Worm (Caenorhabditis elegans) whole organism, L1 larva: ENCODE measurements around the gene nhr-1.

Experiments
- C04F5.9 ChIP-seq: sonication (generic microtip); optimal IDR thresholded peaks from 2 replicates; lab custom pipeline; 2016; ENCODE audit warnings: missing genetic modification characterization, missing compliant biosample characterization
- C16A3.4 ChIP-seq: fragments of 150-350 bp; optimal IDR thresholded peaks from 2 replicates; lab custom pipeline; 2014; ENCODE audit warnings: missing biosample characterization, missing genetic modification characterization
- C34B4.2 ChIP-seq: sonication (generic microtip); optimal IDR thresholded peaks from 2 replicates; lab custom pipeline; 2017; ENCODE audit warnings: mild to moderate bottlenecking, missing genetic modification characterization, missing compliant biosample characterization
- F16B12.6 ChIP-seq: fragments of 150-350 bp; optimal IDR thresholded peaks from 2 replicates; lab custom pipeline; 2014; ENCODE audit warnings: missing biosample characterization, missing genetic modification characterization
- aha-1 ChIP-seq: fragments of 150-350 bp; optimal IDR thresholded peaks from 2 replicates; lab custom pipeline; 2014; ENCODE audit warnings: missing biosample characterization, missing genetic modification characterization
- alr-1 ChIP-seq: fragments of 200-800 bp; sonication (Bioruptor generic); optimal IDR thresholded peaks from 2 replicates; lab custom pipeline; 2018; ENCODE audit warnings: borderline replicate concordance, mild to moderate bottlenecking, missing genetic modification characterization, missing compliant biosample characterization
- aly-2 ChIP-seq: fragments of 150-350 bp; optimal IDR thresholded peaks from 2 replicates; lab custom pipeline; 2014; ENCODE audit warnings: missing biosample characterization, missing genetic modification characterization
- ama-1 ChIP-seq: fragments of 150-350 bp; optimal IDR thresholded peaks from 2 replicates; lab custom pipeline; 2014
- blmp-1 ChIP-seq: fragments of 150-350 bp; optimal IDR thresholded peaks from 2 replicates; lab custom pipeline; 2014; ENCODE audit warnings: missing biosample characterization, missing genetic modification characterization
- ceh-63 ChIP-seq: fragments of 200-800 bp; sonication (Bioruptor generic); optimal IDR thresholded peaks from 2 replicates; lab custom pipeline; 2018; ENCODE audit warnings: mild to moderate bottlenecking, missing genetic modification characterization, missing compliant biosample characterization
- ceh-88 ChIP-seq: fragments of 200-800 bp; sonication (Bioruptor generic); IDR thresholded peaks from 2 replicates; pipeline ENCODE4 v1.3.6; 2022; ENCODE audit warnings: missing genetic modification characterization, missing compliant biosample characterization
- dsc-1 ChIP-seq: sonication (generic microtip); optimal IDR thresholded peaks from 2 replicates; lab custom pipeline; 2016; ENCODE audit warnings: mild to moderate bottlenecking, missing genetic modification characterization, missing compliant biosample characterization
- efl-1 ChIP-seq, 4 experiments: fragments of 150-350 bp; optimal IDR thresholded peaks in 3 of 4; peaks in 1 of 4; 1 replicate in 1 of 4; 2 replicates in 3 of 4; lab custom pipeline; 2014; ENCODE audit warnings: missing biosample characterization in 2 of 4, missing genetic modification characterization in 2 of 4, missing genetic modification reagents in 2 of 4
- egl-13 ChIP-seq: sonication (generic microtip); optimal IDR thresholded peaks from 2 replicates; lab custom pipeline; 2016; ENCODE audit warnings: missing genotype, missing genetic modification reagents, missing genetic modification characterization, missing compliant biosample characterization
- elt-2 ChIP-seq: sonication (generic microtip); optimal IDR thresholded peaks from 2 replicates; lab custom pipeline; 2016; ENCODE audit warnings: missing genetic modification characterization, mild to moderate bottlenecking, inconsistent platforms, missing compliant biosample characterization, missing genetic modification reagents
- elt-3 ChIP-seq, 6 experiments: fragments of 150-350 bp in 1 of 6; sonication (generic microtip); optimal IDR thresholded peaks; 2 replicates each; lab custom pipeline; 2017 to 2018; ENCODE audit warnings: missing biosample characterization in 6 of 6, missing genetic modification characterization in 6 of 6, inconsistent platforms in 1 of 6
- fkh-10 ChIP-seq: sonication (generic microtip); optimal IDR thresholded peaks from 2 replicates; lab custom pipeline; 2017; ENCODE audit warnings: missing biosample characterization, missing genetic modification reagents, missing genetic modification characterization
- fkh-8 ChIP-seq: sonication (generic microtip); optimal IDR thresholded peaks from 2 replicates; lab custom pipeline; 2016; ENCODE audit warnings: mild to moderate bottlenecking, missing genetic modification characterization, missing compliant biosample characterization
- hlh-4 ChIP-seq: sonication (generic microtip); optimal IDR thresholded peaks from 2 replicates; lab custom pipeline; 2016; ENCODE audit warnings: mild to moderate bottlenecking, missing genetic modification characterization, missing compliant biosample characterization
- hpl-2 ChIP-seq: fragments of 150-350 bp; optimal IDR thresholded peaks from 2 replicates; lab custom pipeline; 2014; ENCODE audit warnings: missing biosample characterization, missing genetic modification reagents, missing genetic modification characterization
- irx-1 ChIP-seq: sonication (generic microtip); optimal IDR thresholded peaks from 2 replicates; lab custom pipeline; 2016; ENCODE audit warnings: missing genetic modification characterization, missing compliant biosample characterization
- lin-13 ChIP-seq: fragments of 150-350 bp; optimal IDR thresholded peaks from 2 replicates; lab custom pipeline; 2014; ENCODE audit warnings: missing biosample characterization, missing genetic modification reagents, missing genetic modification characterization
- lin-14 ChIP-seq: fragments of 200-800 bp; sonication (Bioruptor generic); optimal IDR thresholded peaks from 2 replicates; lab custom pipeline; 2018; ENCODE audit warnings: mild to moderate bottlenecking, missing genetic modification characterization, moderate library complexity, missing compliant biosample characterization
- lin-15B ChIP-seq: fragments of 150-350 bp; sonication (generic microtip); optimal IDR thresholded peaks from 3 replicates; lab custom pipeline; 2014; ENCODE audit warnings: missing biosample characterization, missing genetic modification characterization
- lin-35 ChIP-seq, 2 experiments: fragments of 150-350 bp; optimal IDR thresholded peaks; 2 replicates each; lab custom pipeline; 2014; ENCODE audit warnings: missing biosample characterization in 2 of 2, missing genetic modification characterization in 2 of 2, missing genetic modification reagents in 2 of 2
- lin-39 ChIP-seq: fragments of 150-350 bp; optimal IDR thresholded peaks from 2 replicates; lab custom pipeline; 2014; ENCODE audit warnings: missing biosample characterization, missing genetic modification reagents, missing genetic modification characterization
- lsy-2 ChIP-seq, 2 experiments: fragments of 150-350 bp; optimal IDR thresholded peaks; 2 replicates each; lab custom pipeline; 2014; ENCODE audit warnings: missing biosample characterization in 2 of 2, missing genetic modification characterization in 2 of 2
- mab-9 ChIP-seq: fragments of 200-800 bp; sonication (Bioruptor generic); IDR thresholded peaks from 2 replicates; pipeline ENCODE4 v1.3.6; 2022; ENCODE audit warnings: missing genetic modification reagents, missing genetic modification characterization, missing compliant biosample characterization
- mdl-1 ChIP-seq, 2 experiments: fragments of 150-350 bp; optimal IDR thresholded peaks; 2 replicates each; lab custom pipeline; 2014 to 2017; ENCODE audit warnings: missing biosample characterization in 2 of 2, missing genetic modification characterization in 2 of 2, inconsistent platforms in 1 of 2
- mef-2 ChIP-seq: fragments of 150-350 bp; optimal IDR thresholded peaks from 2 replicates; lab custom pipeline; 2014; ENCODE audit warnings: missing biosample characterization, missing genetic modification characterization
- mep-1 ChIP-seq: fragments of 150-350 bp; optimal IDR thresholded peaks from 2 replicates; lab custom pipeline; 2014; ENCODE audit warnings: missing biosample characterization, missing genetic modification characterization
- nhr-19 ChIP-seq: fragments of 200-800 bp; sonication (Bioruptor generic); conservative IDR thresholded peaks from 2 replicates; pipeline ENCODE4 v1.3.6; 2022; ENCODE audit warnings: missing genetic modification characterization, missing compliant biosample characterization
- nhr-20 ChIP-seq: sonication (generic microtip); optimal IDR thresholded peaks from 2 replicates; lab custom pipeline; 2016; ENCODE audit warnings: mild to moderate bottlenecking, missing genetic modification characterization, missing compliant biosample characterization
- nhr-28 ChIP-seq: fragments of 150-350 bp; optimal IDR thresholded peaks from 2 replicates; lab custom pipeline; 2014; ENCODE audit warnings: missing biosample characterization, missing genetic modification characterization
- nhr-47 ChIP-seq: sonication (generic microtip); optimal IDR thresholded peaks from 2 replicates; lab custom pipeline; 2016; ENCODE audit warnings: mild to moderate bottlenecking, missing genetic modification characterization, moderate library complexity, missing compliant biosample characterization
- nhr-71 ChIP-seq: sonication (generic microtip); optimal IDR thresholded peaks from 2 replicates; lab custom pipeline; 2016; ENCODE audit warnings: mild to moderate bottlenecking, missing genetic modification characterization, moderate library complexity, missing compliant biosample characterization
- nhr-85 ChIP-seq: sonication (generic microtip); peaks from one replicate; lab custom pipeline; 2016; ENCODE audit warnings: missing genetic modification characterization, inconsistent platforms, missing compliant biosample characterization
- nhr-90 ChIP-seq: sonication (generic microtip); optimal IDR thresholded peaks from 2 replicates; lab custom pipeline; 2016; ENCODE audit warnings: mild to moderate bottlenecking, missing genetic modification characterization, missing compliant biosample characterization; ENCODE audit not compliant: poor library complexity
- pag-3 ChIP-seq: sonication (generic microtip); optimal IDR thresholded peaks from 2 replicates; lab custom pipeline; 2017; ENCODE audit warnings: missing genetic modification characterization, mild to moderate bottlenecking, missing compliant biosample characterization, antibody characterized with exemption, borderline replicate concordance; ENCODE audit not compliant: insufficient read depth
- pax-3 ChIP-seq: fragments of 200-800 bp; sonication (Bioruptor generic); optimal IDR thresholded peaks from 2 replicates; lab custom pipeline; 2018; ENCODE audit warnings: mild to moderate bottlenecking, missing genetic modification characterization, moderate library complexity, missing compliant biosample characterization
- pqm-1 ChIP-seq: sonication (generic microtip); optimal IDR thresholded peaks from 3 replicates; lab custom pipeline; 2017; ENCODE audit warnings: missing biosample characterization, missing genetic modification characterization
- snu-23 ChIP-seq: sonication (generic microtip); optimal IDR thresholded peaks from 2 replicates; lab custom pipeline; 2016; ENCODE audit warnings: missing genetic modification characterization, missing compliant biosample characterization
- sptf-1 ChIP-seq: fragments of 150-350 bp; optimal IDR thresholded peaks from 2 replicates; lab custom pipeline; 2014; ENCODE audit warnings: missing biosample characterization, missing genetic modification characterization
- sup-37 ChIP-seq: fragments of 200-800 bp; sonication (Bioruptor generic); optimal IDR thresholded peaks from 2 replicates; lab custom pipeline; 2018; ENCODE audit warnings: mild to moderate bottlenecking, missing genetic modification characterization, missing compliant biosample characterization
- swsn-7 ChIP-seq: sonication (generic microtip); optimal IDR thresholded peaks from 2 replicates; lab custom pipeline; 2016; ENCODE audit warnings: missing genetic modification characterization, missing compliant biosample characterization
- tbx-2 ChIP-seq: sonication (generic microtip); optimal IDR thresholded peaks from 2 replicates; lab custom pipeline; 2016; ENCODE audit warnings: missing genetic modification characterization, missing compliant biosample characterization
- tlp-1 ChIP-seq: fragments of 150-350 bp; optimal IDR thresholded peaks from 2 replicates; lab custom pipeline; 2014; ENCODE audit warnings: missing biosample characterization, missing genetic modification characterization
- unc-130 ChIP-seq: fragments of 150-350 bp; optimal IDR thresholded peaks from 2 replicates; lab custom pipeline; 2017; ENCODE audit warnings: missing biosample characterization, missing genetic modification characterization, inconsistent platforms
- unc-30 ChIP-seq: sonication (generic microtip); optimal IDR thresholded peaks from 2 replicates; lab custom pipeline; 2017; ENCODE audit warnings: missing biosample characterization, missing genetic modification characterization
- unc-98 ChIP-seq: fragments of 200-800 bp; sonication (Bioruptor generic); IDR thresholded peaks from 2 replicates; pipeline ENCODE4 v1.3.6; 2022; ENCODE audit warnings: missing genetic modification characterization, missing compliant biosample characterization
- vab-15 ChIP-seq: sonication (generic microtip); optimal IDR thresholded peaks from 2 replicates; lab custom pipeline; 2017; ENCODE audit warnings: missing genotype, mild to moderate bottlenecking, missing genetic modification characterization, missing compliant biosample characterization
- zip-4 ChIP-seq: fragments of 200-800 bp; sonication (Bioruptor generic); optimal IDR thresholded peaks from 2 replicates; lab custom pipeline; 2018; ENCODE audit warnings: mild to moderate bottlenecking, missing genetic modification characterization, moderate library complexity, missing compliant biosample characterization
- ztf-11 ChIP-seq, 2 experiments: sonication (generic microtip); optimal IDR thresholded peaks; 2 replicates each; lab custom pipeline; 2016 to 2017; ENCODE audit warnings: missing genetic modification characterization in 2 of 2, missing biosample characterization in 1 of 2, missing compliant biosample characterization in 1 of 2
- ztf-4 ChIP-seq: fragments of 150-350 bp; optimal IDR thresholded peaks from 2 replicates; lab custom pipeline; 2014; ENCODE audit warnings: missing biosample characterization, missing genetic modification characterization

nhr-1 gene

ce11 chrX:17519476-17519875 is 5.6 kb downstream of the nhr-1 start:
- TF ChIP-seq C34B4.2 (no peak), fkh-8 (tag; lab: Kevin White, UChicago) (no peak), egl-13 (tag; lab: Kevin White, UChicago) (peak; percentile 25), nhr-19 (GFP tag; lab: Robert Waterston, UW) (no peak), lsy-2 (tag; optimal IDR thresholded peaks at IDR 0.05; lab: Kevin White, UChicago) (peak in 1 of 2 experiments; percentile 32), ztf-4 (tag; lab: Kevin White, UChicago) (no peak), dsc-1 (tag; lab: Kevin White, UChicago) (peak; percentile 6), irx-1 (tag; lab: Kevin White, UChicago) (no peak), lin-13 (GFP tag; lab: Kevin White, UChicago) (no peak), mef-2 (tag; lab: Kevin White, UChicago) (no peak), pqm-1 (tag; lab: Kevin White, UChicago) (no peak), nhr-28 (tag; lab: Kevin White, UChicago) (no peak), vab-15 (tag; lab: Kevin White, UChicago) (no peak), mep-1 (peak; percentile 3), lin-35 (GFP tag; optimal IDR thresholded peaks at IDR 0.05; lab: Kevin White, UChicago) (peak in 1 of 2 experiments; percentile 7), fkh-10 (GFP tag; lab: Kevin White, UChicago) (peak; percentile 66), ama-1 (lab: Kevin White, UChicago) (no peak), lin-15B (no peak), hpl-2 (GFP tag; lab: Kevin White, UChicago) (no peak), swsn-7 (tag; lab: Kevin White, UChicago) (peak; percentile 34), efl-1 (optimal IDR thresholded peaks at IDR 0.05; lab: Kevin White, UChicago) (no peak), efl-1 (GFP tag; optimal IDR thresholded peaks at IDR 0.05 in 1 of 2; lab: Kevin White, UChicago) (no peak), alr-1 (tag; lab: Kevin White, UChicago) (no peak), F16B12.6 (no peak), tlp-1 (tag; lab: Kevin White, UChicago) (no peak), unc-30 (tag; lab: Kevin White, UChicago) (no peak), nhr-47 (tag; lab: Kevin White, UChicago) (peak; percentile 44), lin-14 (GFP tag; lab: Kevin White, UChicago) (peak; percentile 85), sptf-1 (tag; lab: Kevin White, UChicago) (no peak), nhr-90 (tag; lab: Kevin White, UChicago) (no peak), pax-3 (no peak), pag-3 (tag; lab: Kevin White, UChicago) (no peak), mdl-1 (tag; optimal IDR thresholded peaks at IDR 0.05; lab: Kevin White, UChicago) (no peak), hlh-4 (tag; lab: Kevin White, UChicago) (no peak), aly-2 (tag; lab: Kevin White, UChicago) (no peak), unc-98 (GFP tag; lab: Robert Waterston, UW) (no peak), nhr-20 (tag; lab: Kevin White, UChicago) (no peak), lin-39 (tag; lab: Kevin White, UChicago) (no peak), zip-4 (GFP tag; lab: Kevin White, UChicago) (no peak), elt-2 (tag; lab: Kevin White, UChicago) (no peak), nhr-71 (tag; lab: Kevin White, UChicago) (peak; percentile 57), C16A3.4 (tag; lab: Kevin White, UChicago) (no peak), ceh-88 (GFP tag; lab: Robert Waterston, UW) (no peak), sup-37 (no peak), tbx-2 (peak; percentile 61), snu-23 (GFP tag; lab: Kevin White, UChicago) (peak; percentile 23), ceh-63 (no peak), blmp-1 (tag; lab: Kevin White, UChicago) (no peak), C04F5.9 (tag; lab: Kevin White, UChicago) (no peak), mab-9 (GFP tag; lab: Robert Waterston, UW) (no peak), elt-3 (tag; optimal IDR thresholded peaks at IDR 0.05; lab: Kevin White, UChicago) (no peak), aha-1 (tag; lab: Kevin White, UChicago) (no peak), ztf-11 (tag; optimal IDR thresholded peaks at IDR 0.05; lab: Kevin White, UChicago) (no peak), unc-130 (tag; lab: Kevin White, UChicago) (no peak), nhr-85 (no peak)
